Worm (Caenorhabditis elegans) whole organism, dauer: ENCODE results near the gene T02B11.8.
"Not testable (repeated sequence)": the region's sequence is repeated elsewhere in the genome, so short reads cannot be mapped to it uniquely, and the experiment has no call there.

Experiments used
- unc-62 ChIP-seq: sonication (generic microtip); optimal IDR thresholded peaks from 2 replicates; lab custom pipeline; 2017; ENCODE audit warnings: missing biosample characterization, missing genetic modification reagents, missing genetic modification characterization

Gene T02B11.8

ce11 chrV:866729-867128, 11.7 kb downstream of the T02B11.8 start, which contains the start of gene T02B11.3:
Gene T02B11.3 (minus strand): TSS chrV:866829.
- no peak for TF ChIP-seq unc-62 (GFP tag; lab: Kevin White, UChicago)

- no peak for TF ChIP-seq unc-62 (GFP tag; lab: Kevin White, UChicago)
Measured at ce11 chrV:858841-859456, 19.5 kb downstream of the T02B11.8 start.

- TF ChIP-seq unc-62 (GFP tag; lab: Kevin White, UChicago): no peak
Measured at ce11 chrV:856549-856948, 21.9 kb downstream of the T02B11.8 start, which contains the start of gene K09C6.2. Gene K09C6.2 (plus strand): TSS chrV:856849.

ce11 chrV:854966-855365, 23.5 kb downstream of the T02B11.8 start, which contains the start of gene K09C6.9:
Gene K09C6.9 (minus strand): TSS chrV:855066.
- TF ChIP-seq unc-62 (GFP tag; lab: Kevin White, UChicago): no peak

ce11 chrV:852184-852583, 26.3 kb downstream of the T02B11.8 start, which contains the start of gene K09C6.3:
Gene K09C6.3 (plus strand): TSS chrV:852484.
- no peak for TF ChIP-seq unc-62 (GFP tag; lab: Kevin White, UChicago)

- TF ChIP-seq unc-62 (GFP tag; lab: Kevin White, UChicago): no peak
Measured at ce11 chrV:849512-849911, 29.0 kb downstream of the T02B11.8 start, which contains the start of gene srbc-12. Gene srbc-12 (plus strand): TSS chrV:849812.

ce11 chrV:849042-849441, 29.4 kb downstream of the T02B11.8 start:
- TF ChIP-seq unc-62 (GFP tag; lab: Kevin White, UChicago): no peak

- TF ChIP-seq unc-62 (GFP tag; lab: Kevin White, UChicago): no peak
Measured at ce11 chrV:847521-847920, 30.9 kb downstream of the T02B11.8 start, which contains the start of gene srbc-13. Gene srbc-13 (plus strand): TSS chrV:847821.

- not testable (repeated sequence) for TF ChIP-seq unc-62 (GFP tag; lab: Kevin White, UChicago)
Measured at ce11 chrV:843118-843517, 35.3 kb downstream of the T02B11.8 start, which contains the start of gene K09C6.8. Gene K09C6.8 (minus strand): TSS chrV:843218.

- no peak for TF ChIP-seq unc-62 (GFP tag; lab: Kevin White, UChicago)
Measured at ce11 chrV:842611-843010, 35.9 kb downstream of the T02B11.8 start.

ce11 chrV:838984-839471, 39.4 kb downstream of the T02B11.8 start, which contains the start of the genes K09C6.7 and K09C6.10:
Gene K09C6.7 (minus strand): TSS chrV:839084.
Gene K09C6.10 (plus strand): TSS chrV:839421.
- TF ChIP-seq unc-62 (GFP tag; lab: Kevin White, UChicago): not testable (repeated sequence)

ce11 chrV:833368-833767, 45.1 kb downstream of the T02B11.8 start, which contains the start of gene F41H8.1:
Gene F41H8.1 (plus strand): TSS chrV:833668.
- TF ChIP-seq unc-62 (GFP tag; lab: Kevin White, UChicago): no peak
